Worm (Caenorhabditis elegans): ENCODE data around the gene ceh-39.

Gene ceh-39

ce11 chrX:1852636-1853035 is 3.3 kb downstream of the ceh-39 start, which contains the start of gene ceh-21:
Gene ceh-21 (minus strand): TSS chrX:1852736.
- no peak for TF ChIP-seq ama-1 (optimal IDR thresholded peaks at IDR 0.05)
- no peak for TF ChIP-seq unc-55 (GFP tag; optimal IDR thresholded peaks at IDR 0.05)
- TF ChIP-seq elt-3 (tag; optimal IDR thresholded peaks at IDR 0.05) = no peak
- TF ChIP-seq ZK546.5 (tag; optimal IDR thresholded peaks at IDR 0.05) = no peak
- no peak for TF ChIP-seq ztf-1 (GFP tag; conservative IDR thresholded peaks at IDR 0.05)
- TF ChIP-seq nhr-10 (tag; optimal IDR thresholded peaks at IDR 0.05) = no peak
- no peak for TF ChIP-seq gmeb-1 (tag; optimal IDR thresholded peaks at IDR 0.05)
- no peak for TF ChIP-seq nhr-129 (tag; optimal IDR thresholded peaks at IDR 0.05)
- TF ChIP-seq nhr-12 (tag; optimal IDR thresholded peaks at IDR 0.05) = no peak
- TF ChIP-seq elt-1 (tag; optimal IDR thresholded peaks at IDR 0.05) = no peak
- TF ChIP-seq crh-2 (tag; optimal IDR thresholded peaks at IDR 0.05) = no peak
- TF ChIP-seq sem-4 (tag; optimal IDR thresholded peaks at IDR 0.05) = no peak
- TF ChIP-seq nhr-237 (tag; optimal IDR thresholded peaks at IDR 0.05) = no peak
- TF ChIP-seq blmp-1 (tag; optimal IDR thresholded peaks at IDR 0.05; ENCODE audit: insufficient read depth) = no peak
- TF ChIP-seq nhr-77 (tag; optimal IDR thresholded peaks at IDR 0.05) = no peak
- TF ChIP-seq sma-3 (GFP tag; optimal IDR thresholded peaks at IDR 0.05) = no peak
- TF ChIP-seq zag-1 (tag; optimal IDR thresholded peaks at IDR 0.05) = no peak

ce11 chrX:1850525-1850924 is 5.4 kb downstream of the ceh-39 start:
- TF ChIP-seq unc-55 (GFP tag; optimal IDR thresholded peaks at IDR 0.05) = no peak
- no peak for TF ChIP-seq dmd-4 (tag; optimal IDR thresholded peaks at IDR 0.05)
- TF ChIP-seq ztf-1 (GFP tag; conservative IDR thresholded peaks at IDR 0.05) = 0 out of 2 replicates have a peak, but pooled peaks have one; percentile 57

ce11 chrX:1848575-1848974 is 7.4 kb downstream of the ceh-39 start, which contains the start of gene ceh-41:
Gene ceh-41 (minus strand): TSS chrX:1848675.
- TF ChIP-seq sem-4 (tag; optimal IDR thresholded peaks at IDR 0.05) (no peak), unc-39 (tag; optimal IDR thresholded peaks at IDR 0.05) (no peak), ceh-82 (tag; optimal IDR thresholded peaks at IDR 0.05) (no peak)

- TF ChIP-seq snpc-4 (tag; optimal IDR thresholded peaks at IDR 0.05) = no peak
- no peak for TF ChIP-seq egl-27 (tag; optimal IDR thresholded peaks at IDR 0.05)
- TF ChIP-seq lsy-2 (tag; optimal IDR thresholded peaks at IDR 0.05) = no peak
- TF ChIP-seq unc-39 (tag; optimal IDR thresholded peaks at IDR 0.05) = no peak
- TF ChIP-seq unc-55 (GFP tag; optimal IDR thresholded peaks at IDR 0.05) = no peak
- TF ChIP-seq mab-5 (tag; optimal IDR thresholded peaks at IDR 0.05) = no peak
- no peak for TF ChIP-seq alr-1 (tag; optimal IDR thresholded peaks at IDR 0.05)
- no peak for TF ChIP-seq nhr-129 (tag; optimal IDR thresholded peaks at IDR 0.05)
- no peak for TF ChIP-seq mdl-1 (tag; optimal IDR thresholded peaks at IDR 0.05)
- TF ChIP-seq nhr-23 (tag; optimal IDR thresholded peaks at IDR 0.05) = no peak
- TF ChIP-seq lin-39 (tag; optimal IDR thresholded peaks at IDR 0.05) = no peak
- no peak for TF ChIP-seq zag-1 (tag; optimal IDR thresholded peaks at IDR 0.05)
- no peak for TF ChIP-seq sma-3 (GFP tag; optimal IDR thresholded peaks at IDR 0.05)
- no peak for TF ChIP-seq nhr-237 (tag; optimal IDR thresholded peaks at IDR 0.05)
- no peak for TF ChIP-seq blmp-1 (tag; optimal IDR thresholded peaks at IDR 0.05; ENCODE audit: insufficient read depth)
- TF ChIP-seq C34F6.9 (tag; optimal IDR thresholded peaks at IDR 0.05) = no peak
- TF ChIP-seq nhr-11 (tag; optimal IDR thresholded peaks at IDR 0.05) = no peak
- no peak for TF ChIP-seq ztf-4 (tag; optimal IDR thresholded peaks at IDR 0.05)
- no peak for TF ChIP-seq nhr-77 (tag; optimal IDR thresholded peaks at IDR 0.05)
These were observed 8.3 kb downstream of the ceh-39 start for ce11 chrX:1847685-1848084.

ce11 chrX:1845493-1845892 is 10.5 kb downstream of the ceh-39 start, which contains the start of gene T26C11.4:
Gene T26C11.4 (minus strand): TSS chrX:1845546.
- TF ChIP-seq unc-55 (GFP tag; optimal IDR thresholded peaks at IDR 0.05) = peak; percentile 26
- peak; percentile 19 for TF ChIP-seq C34F6.9 (tag; optimal IDR thresholded peaks at IDR 0.05)
- TF ChIP-seq gmeb-1 (tag; optimal IDR thresholded peaks at IDR 0.05) = peak; percentile 66
- TF ChIP-seq F13H6.1 (tag; optimal IDR thresholded peaks at IDR 0.05) = peak; percentile 17
- TF ChIP-seq nhr-129 (tag; optimal IDR thresholded peaks at IDR 0.05) = no peak
- TF ChIP-seq nhr-25 (tag; optimal IDR thresholded peaks at IDR 0.05) = no peak
- peak; percentile 0 for TF ChIP-seq sma-3 (GFP tag; optimal IDR thresholded peaks at IDR 0.05)

- TF ChIP-seq nhr-129 (tag; optimal IDR thresholded peaks at IDR 0.05) = peak; percentile 53
- TF ChIP-seq Y55F3AM.14 (GFP tag; optimal IDR thresholded peaks at IDR 0.05) = peak; percentile 46
- peak; percentile 17 for TF ChIP-seq sma-3 (GFP tag; optimal IDR thresholded peaks at IDR 0.05)
- TF ChIP-seq lin-11 (tag; optimal IDR thresholded peaks at IDR 0.05) = peak; percentile 5
- no peak for TF ChIP-seq dmd-4 (tag; optimal IDR thresholded peaks at IDR 0.05)
- no peak for TF ChIP-seq ceh-16 (tag; optimal IDR thresholded peaks at IDR 0.05)
- TF ChIP-seq lsy-2 (tag; optimal IDR thresholded peaks at IDR 0.05) = peak in 1 of 2 experiments; percentile 44
- TF ChIP-seq aly-2 (tag; optimal IDR thresholded peaks at IDR 0.05) = no peak
- no peak for TF ChIP-seq ztf-4 (tag; optimal IDR thresholded peaks at IDR 0.05)
- no peak for TF ChIP-seq mdl-1 (tag; optimal IDR thresholded peaks at IDR 0.05)
- TF ChIP-seq F13H6.1 (tag; optimal IDR thresholded peaks at IDR 0.05) = peak; percentile 8
- TF ChIP-seq nhr-11 (tag; optimal IDR thresholded peaks at IDR 0.05) = no peak
- TF ChIP-seq ceh-82 (tag; optimal IDR thresholded peaks at IDR 0.05) = no peak
- TF ChIP-seq mbf-1 (tag; optimal IDR thresholded peaks at IDR 0.05) = no peak
- TF ChIP-seq zag-1 (tag; optimal IDR thresholded peaks at IDR 0.05) = no peak
- no peak for TF ChIP-seq nhr-237 (tag; optimal IDR thresholded peaks at IDR 0.05)
- peak; percentile 35 for TF ChIP-seq unc-55 (GFP tag; optimal IDR thresholded peaks at IDR 0.05)
- peak; percentile 49 for TF ChIP-seq sma-9 (GFP tag; optimal IDR thresholded peaks at IDR 0.05)
- no peak for TF ChIP-seq sma-9 (tag; optimal IDR thresholded peaks at IDR 0.05)
- TF ChIP-seq nhr-21 (tag; optimal IDR thresholded peaks at IDR 0.05) = peak; percentile 19
- peak; percentile 54 for TF ChIP-seq gmeb-1 (tag; optimal IDR thresholded peaks at IDR 0.05)
These were observed 18.3 kb downstream of the ceh-39 start for ce11 chrX:1837703-1838102.

Measured in whole organism, L2 larva.